Worm (Caenorhabditis elegans) whole organism, young adult: ENCODE results near the gene T13A10.1.
A peak's percentile ranks its signal among the peaks of the same experiment; 100 is the strongest.

Source experiments
- B0336.3 ChIP-seq: fragments of 200-800 bp; sonication (Bioruptor generic); IDR thresholded peaks from 2 replicates; pipeline ENCODE4 v1.3.6; 2022; ENCODE audit warnings: missing genetic modification characterization, missing compliant biosample characterization
- F22D6.2 ChIP-seq: sonication (generic microtip); optimal IDR thresholded peaks from 2 replicates; lab custom pipeline; 2016; ENCODE audit warnings: mild to moderate bottlenecking, missing genetic modification characterization, missing compliant biosample characterization
- F23B12.7 ChIP-seq: sonication (generic microtip); optimal IDR thresholded peaks from 2 replicates; lab custom pipeline; 2017; ENCODE audit warnings: missing genetic modification characterization, mild to moderate bottlenecking, missing compliant biosample characterization, antibody characterized with exemption, moderate library complexity; ENCODE audit not compliant: insufficient read depth
- F39B2.1 ChIP-seq: fragments of 200-800 bp; sonication (Bioruptor generic); IDR thresholded peaks from 2 replicates; pipeline ENCODE4 v1.3.6; 2022; ENCODE audit warnings: missing genetic modification reagents, missing genetic modification characterization, missing compliant biosample characterization
- F57A8.1 ChIP-seq: fragments of 200-800 bp; sonication (Bioruptor generic); optimal IDR thresholded peaks from 2 replicates; lab custom pipeline; 2018; ENCODE audit warnings: mild to moderate bottlenecking, missing genetic modification characterization, moderate library complexity, missing compliant biosample characterization
- F57C9.4 ChIP-seq: sonication (generic microtip); optimal IDR thresholded peaks from 2 replicates; lab custom pipeline; 2017; ENCODE audit warnings: mild to moderate bottlenecking, missing genetic modification characterization, missing compliant biosample characterization
- K12H6.12 ChIP-seq: fragments of 200-800 bp; sonication (Bioruptor generic); optimal IDR thresholded peaks from 2 replicates; lab custom pipeline; 2018; ENCODE audit warnings: mild to moderate bottlenecking, missing genetic modification characterization, missing compliant biosample characterization
- T26A5.8 ChIP-seq: sonication (generic microtip); optimal IDR thresholded peaks from 2 replicates; lab custom pipeline; 2016; ENCODE audit warnings: missing genetic modification characterization, missing compliant biosample characterization
- Y56A3A.18 ChIP-seq: fragments of 200-800 bp; sonication (Bioruptor generic); IDR thresholded peaks from 2 replicates; pipeline ENCODE4 v1.3.6; 2022; ENCODE audit warnings: missing genetic modification reagents, missing genetic modification characterization, missing compliant biosample characterization
- ZK185.1 ChIP-seq: sonication (generic microtip); optimal IDR thresholded peaks from 2 replicates; lab custom pipeline; 2016; ENCODE audit warnings: mild to moderate bottlenecking, missing genetic modification characterization, missing compliant biosample characterization; ENCODE audit not compliant: poor library complexity, severe bottlenecking
- akir-1 ChIP-seq: fragments of 200-800 bp; sonication (Bioruptor generic); optimal IDR thresholded peaks from 2 replicates; lab custom pipeline; 2018; ENCODE audit warnings: mild to moderate bottlenecking, missing genetic modification characterization, moderate library complexity, missing compliant biosample characterization
- atf-7 ChIP-seq: sonication (generic microtip); optimal IDR thresholded peaks from 2 replicates; lab custom pipeline; 2017; ENCODE audit warnings: mild to moderate bottlenecking, missing genetic modification characterization, missing compliant biosample characterization
- athp-1 ChIP-seq: sonication (generic microtip); optimal IDR thresholded peaks from 2 replicates; lab custom pipeline; 2017; ENCODE audit warnings: mild to moderate bottlenecking, missing genetic modification characterization, missing compliant biosample characterization
- attf-5 ChIP-seq: fragments of 200-800 bp; sonication (Bioruptor generic); optimal IDR thresholded peaks from 2 replicates; lab custom pipeline; 2018; ENCODE audit warnings: mild to moderate bottlenecking, missing genetic modification characterization, missing compliant biosample characterization
- bed-2 ChIP-seq: fragments of 200-800 bp; sonication (Bioruptor generic); IDR thresholded peaks from 2 replicates; pipeline ENCODE4 v1.3.6; 2022; ENCODE audit warnings: missing genetic modification reagents, missing genetic modification characterization, missing compliant biosample characterization
- cebp-2 ChIP-seq: fragments of 200-800 bp; sonication (Bioruptor generic); IDR thresholded peaks from 2 replicates; pipeline ENCODE4 v1.3.6; 2022; ENCODE audit warnings: missing genetic modification characterization, missing compliant biosample characterization
- ceh-27 ChIP-seq: fragments of 200-800 bp; sonication (Bioruptor generic); optimal IDR thresholded peaks from 2 replicates; lab custom pipeline; 2018; ENCODE audit warnings: mild to moderate bottlenecking, missing genetic modification characterization, moderate library complexity, missing compliant biosample characterization
- ceh-40 ChIP-seq: fragments of 200-800 bp; sonication (Bioruptor generic); IDR thresholded peaks from 2 replicates; pipeline ENCODE4 v1.3.6; 2022; ENCODE audit warnings: missing genetic modification characterization, missing compliant biosample characterization
- chd-7 ChIP-seq: sonication (generic microtip); optimal IDR thresholded peaks from 2 replicates; lab custom pipeline; 2016; ENCODE audit warnings: mild to moderate bottlenecking, missing genetic modification characterization, moderate library complexity, missing compliant biosample characterization
- dox-1 ChIP-seq: fragments of 200-800 bp; sonication (Bioruptor generic); IDR thresholded peaks from 2 replicates; pipeline ENCODE4 v1.3.6; 2022; ENCODE audit warnings: missing genetic modification reagents, missing genetic modification characterization, missing compliant biosample characterization
- dpl-1 ChIP-seq: fragments of 150-350 bp; optimal IDR thresholded peaks from 2 replicates; lab custom pipeline; 2014; ENCODE audit warnings: missing biosample characterization, missing genetic modification reagents, missing genetic modification characterization
- ets-4 ChIP-seq: fragments of 200-800 bp; sonication (Bioruptor generic); optimal IDR thresholded peaks from 2 replicates; lab custom pipeline; 2018; ENCODE audit warnings: mild to moderate bottlenecking, missing genetic modification characterization, missing compliant biosample characterization
- fkh-3 ChIP-seq: sonication (generic microtip); optimal IDR thresholded peaks from 2 replicates; lab custom pipeline; 2016; ENCODE audit warnings: mild to moderate bottlenecking, missing genetic modification characterization, missing compliant biosample characterization
- hmg-1.2 ChIP-seq: fragments of 200-800 bp; sonication (Bioruptor generic); IDR thresholded peaks from 2 replicates; pipeline ENCODE4 v1.3.6; 2022; ENCODE audit warnings: missing genetic modification reagents, missing genetic modification characterization, missing compliant biosample characterization
- hrde-1 ChIP-seq: sonication (generic microtip); optimal IDR thresholded peaks from 2 replicates; lab custom pipeline; 2016; ENCODE audit warnings: missing genetic modification characterization, mild to moderate bottlenecking, missing compliant biosample characterization, moderate library complexity, missing genotype, missing genetic modification reagents, borderline replicate concordance
- let-607 ChIP-seq, 2 experiments: fragments of 200-800 bp in 1 of 2; sonication (Bioruptor generic) in 1 of 2; sonication (generic microtip) in 1 of 2; optimal IDR thresholded peaks; 2 replicates each; lab custom pipeline; 2016 to 2018; ENCODE audit warnings: mild to moderate bottlenecking in 2 of 2, missing compliant biosample characterization in 2 of 2, missing genetic modification characterization in 2 of 2, moderate library complexity in 2 of 2, missing genotype in 1 of 2
- lir-1 ChIP-seq: fragments of 200-800 bp; sonication (Bioruptor generic); conservative IDR thresholded peaks from 2 replicates; pipeline ENCODE4 v1.3.6; 2022; ENCODE audit warnings: missing genetic modification reagents, missing genetic modification characterization, missing compliant biosample characterization
- lsl-1 ChIP-seq: fragments of 200-800 bp; sonication (Bioruptor generic); optimal IDR thresholded peaks from 2 replicates; lab custom pipeline; 2018; ENCODE audit warnings: mild to moderate bottlenecking, missing genetic modification characterization, moderate library complexity, missing compliant biosample characterization
- madf-10 ChIP-seq: sonication (generic microtip); optimal IDR thresholded peaks from 2 replicates; lab custom pipeline; 2016; ENCODE audit warnings: mild to moderate bottlenecking, missing genetic modification characterization, missing compliant biosample characterization
- madf-3 ChIP-seq: fragments of 200-800 bp; sonication (Bioruptor generic); IDR thresholded peaks from 2 replicates; pipeline ENCODE4 v1.3.6; 2022; ENCODE audit warnings: missing genetic modification reagents, missing genetic modification characterization, missing compliant biosample characterization
- madf-6 ChIP-seq: fragments of 200-800 bp; sonication (Bioruptor generic); IDR thresholded peaks from 2 replicates; pipeline ENCODE4 v1.3.6; 2022; ENCODE audit warnings: missing genetic modification reagents, missing genetic modification characterization, missing compliant biosample characterization
- madf-8 ChIP-seq: fragments of 200-800 bp; sonication (Bioruptor generic); conservative IDR thresholded peaks from 2 replicates; pipeline ENCODE4 v1.3.6; 2022; ENCODE audit warnings: missing genetic modification reagents, missing genetic modification characterization, missing compliant biosample characterization
- mcd-1 ChIP-seq: fragments of 200-800 bp; sonication (Bioruptor generic); IDR thresholded peaks from 2 replicates; pipeline ENCODE4 v1.3.6; 2022; ENCODE audit warnings: missing genetic modification reagents, missing genetic modification characterization, missing compliant biosample characterization
- mel-28 ChIP-seq: sonication (generic microtip); optimal IDR thresholded peaks from 2 replicates; lab custom pipeline; 2016; ENCODE audit warnings: borderline replicate concordance, mild to moderate bottlenecking, missing genetic modification characterization, missing compliant biosample characterization
- mes-4 ChIP-seq: sonication (generic microtip); optimal IDR thresholded peaks from 2 replicates; lab custom pipeline; 2016; ENCODE audit warnings: missing genotype, missing genetic modification characterization, missing compliant biosample characterization
- nfya-1 ChIP-seq: sonication (generic microtip); optimal IDR thresholded peaks from 2 replicates; lab custom pipeline; 2017; ENCODE audit warnings: antibody characterized with exemption, missing compliant biosample characterization, missing genetic modification characterization, borderline replicate concordance; ENCODE audit not compliant: insufficient read depth
- nhr-27 ChIP-seq: fragments of 200-800 bp; sonication (Bioruptor generic); optimal IDR thresholded peaks from 2 replicates; lab custom pipeline; 2018; ENCODE audit warnings: mild to moderate bottlenecking, missing genetic modification characterization, moderate library complexity, missing compliant biosample characterization
- nhr-80 ChIP-seq: sonication (generic microtip); optimal IDR thresholded peaks from 2 replicates; lab custom pipeline; 2016; ENCODE audit warnings: missing genetic modification characterization, missing compliant biosample characterization
- nhr-90 ChIP-seq: sonication (generic microtip); optimal IDR thresholded peaks from 2 replicates; lab custom pipeline; 2016; ENCODE audit warnings: missing genotype, mild to moderate bottlenecking, missing genetic modification characterization, missing compliant biosample characterization
- sdz-38 ChIP-seq: sonication (generic microtip); optimal IDR thresholded peaks from 2 replicates; lab custom pipeline; 2016; ENCODE audit warnings: missing genotype, missing genetic modification characterization, missing compliant biosample characterization
- somi-1 ChIP-seq: fragments of 200-800 bp; sonication (Bioruptor generic); optimal IDR thresholded peaks from 2 replicates; lab custom pipeline; 2018; ENCODE audit warnings: mild to moderate bottlenecking, missing genetic modification characterization, missing compliant biosample characterization
- unc-130 ChIP-seq: sonication (generic microtip); optimal IDR thresholded peaks from 2 replicates; lab custom pipeline; 2016; ENCODE audit warnings: missing genetic modification reagents, missing genetic modification characterization, missing compliant biosample characterization
- zfh-2 ChIP-seq: fragments of 200-800 bp; sonication (Bioruptor generic); conservative IDR thresholded peaks from 2 replicates; pipeline ENCODE4 v1.3.6; 2022; ENCODE audit warnings: missing genetic modification reagents, missing genetic modification characterization, missing compliant biosample characterization
- zim-3 ChIP-seq: sonication (generic microtip); optimal IDR thresholded peaks from 2 replicates; lab custom pipeline; 2017; ENCODE audit warnings: mild to moderate bottlenecking, missing genetic modification characterization, moderate library complexity, missing compliant biosample characterization
- ztf-18 ChIP-seq: sonication (generic microtip); optimal IDR thresholded peaks from 2 replicates; lab custom pipeline; 2016; ENCODE audit warnings: missing genotype, mild to moderate bottlenecking, missing genetic modification characterization, missing compliant biosample characterization
- ztf-22 ChIP-seq: fragments of 200-800 bp; sonication (Bioruptor generic); optimal IDR thresholded peaks from 2 replicates; lab custom pipeline; 2018; ENCODE audit warnings: mild to moderate bottlenecking, missing genetic modification characterization, moderate library complexity, missing compliant biosample characterization
- ztf-25 ChIP-seq: fragments of 200-800 bp; sonication (Bioruptor generic); IDR thresholded peaks from 2 replicates; pipeline ENCODE4 v1.3.6; 2022; ENCODE audit warnings: missing genetic modification reagents, missing genetic modification characterization, missing compliant biosample characterization
- ztf-28 ChIP-seq: fragments of 200-800 bp; sonication (Bioruptor generic); IDR thresholded peaks from 2 replicates; pipeline ENCODE4 v1.3.6; 2022; ENCODE audit warnings: missing genetic modification reagents, missing genetic modification characterization, missing compliant biosample characterization
- ztf-6 ChIP-seq: fragments of 200-800 bp; sonication (Bioruptor generic); IDR thresholded peaks from 2 replicates; pipeline ENCODE4 v1.3.6; 2022; ENCODE audit warnings: missing genetic modification reagents, missing genetic modification characterization, missing compliant biosample characterization

The T13A10.1 gene

DNA sequence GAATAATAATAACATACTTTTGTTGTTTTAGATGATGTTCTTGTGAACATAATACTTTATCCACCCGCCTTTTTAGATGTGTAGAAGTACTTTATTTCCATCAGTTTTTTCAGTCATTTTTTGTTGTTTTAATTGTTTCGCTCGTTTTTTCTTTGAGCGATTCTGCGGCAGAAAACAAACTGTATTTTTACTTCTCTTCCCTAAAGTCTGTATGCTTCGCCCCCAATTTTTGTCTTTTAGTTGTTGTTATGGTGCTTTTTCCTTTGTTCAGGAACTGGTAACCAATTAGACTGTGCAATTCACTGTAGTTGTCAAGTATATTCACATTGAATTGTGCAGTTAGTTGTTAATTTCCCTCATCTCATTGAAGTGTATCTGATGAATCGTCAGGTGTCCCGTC, 49.9 kb downstream of the T13A10.1 start (continued):
- TF ChIP-seq let-607 (tag; optimal IDR thresholded peaks at IDR 0.05; lab: Kevin White, UChicago) (no peak), ZK185.1 (tag; lab: Kevin White, UChicago) (no peak), mes-4 (tag; lab: Kevin White, UChicago) (no peak), ceh-27 (GFP tag; lab: Kevin White, UChicago) (no peak), madf-6 (GFP tag; lab: Robert Waterston, UW) (peak; percentile 46), zim-3 (tag; lab: Kevin White, UChicago) (no peak), cebp-2 (GFP tag; lab: Robert Waterston, UW) (0 out of 2 replicates have a peak, but pooled peaks have one; percentile 39), lsl-1 (GFP tag; lab: Kevin White, UChicago) (peak; percentile 17), ztf-6 (GFP tag; lab: Robert Waterston, UW) (no peak), ceh-40 (peak; percentile 30; the same call in 1 of the 2 replicates), ets-4 (GFP tag; lab: Kevin White, UChicago) (no peak), ztf-28 (GFP tag; lab: Robert Waterston, UW) (no peak), F39B2.1 (GFP tag; lab: Robert Waterston, UW) (0 out of 2 replicates have a peak, but pooled peaks have one; percentile 31), bed-2 (GFP tag; lab: Robert Waterston, UW) (no peak), nhr-27 (tag; lab: Kevin White, UChicago) (peak; percentile 71), hrde-1 (tag; lab: Kevin White, UChicago) (no peak), dox-1 (no peak), zfh-2 (GFP tag; lab: Robert Waterston, UW) (no peak), nhr-80 (tag; lab: Kevin White, UChicago) (no peak), unc-130 (GFP tag; lab: Kevin White, UChicago) (peak; percentile 9), sdz-38 (tag; lab: Kevin White, UChicago) (no peak), nhr-90 (no peak), B0336.3 (peak; percentile 82; the same call in 1 of the 2 replicates), ztf-25 (no peak), fkh-3 (no peak), akir-1 (no peak), lir-1 (GFP tag; lab: Robert Waterston, UW) (no peak), madf-3 (GFP tag; lab: Robert Waterston, UW) (no peak), mel-28 (tag; lab: Kevin White, UChicago) (no peak), dpl-1 (GFP tag; lab: Kevin White, UChicago) (no peak), F23B12.7 (tag; lab: Kevin White, UChicago) (no peak), K12H6.12 (tag; lab: Kevin White, UChicago) (no peak), hmg-1.2 (GFP tag; lab: Robert Waterston, UW) (no peak), attf-5 (GFP tag; lab: Kevin White, UChicago) (no peak), ztf-18 (tag; lab: Kevin White, UChicago) (no peak), ztf-22 (GFP tag; lab: Kevin White, UChicago) (no peak), F22D6.2 (tag; lab: Kevin White, UChicago) (no peak), F57C9.4 (tag; lab: Kevin White, UChicago) (peak; percentile 67), Y56A3A.18 (0 out of 2 replicates have a peak, but pooled peaks have one; percentile 71), somi-1 (GFP tag; lab: Kevin White, UChicago) (no peak), athp-1 (tag; lab: Kevin White, UChicago) (peak; percentile 39), F57A8.1 (GFP tag; lab: Kevin White, UChicago) (no peak), nfya-1 (tag; lab: Kevin White, UChicago) (no peak), madf-8 (GFP tag; lab: Robert Waterston, UW) (no peak), madf-10 (tag; lab: Kevin White, UChicago) (no peak), mcd-1 (GFP tag; lab: Robert Waterston, UW) (no peak), T26A5.8 (tag; lab: Kevin White, UChicago) (peak; percentile 61), atf-7 (tag; lab: Kevin White, UChicago) (peak; percentile 44), chd-7 (peak; percentile 46)
